Fruit fly (Drosophila melanogaster) Kc167 (cell line): Measurements from ENCODE around the gene lectin-24Db.

Source experiments
- Myc ChIP-seq: fragments of >200 bp; optimal IDR thresholded peaks from 2 replicates; lab custom pipeline; 2017; ENCODE audit warnings: missing external identifiers
- Sin3A ChIP-seq: fragments of >200 bp; optimal IDR thresholded peaks from 2 replicates; lab custom pipeline; 2018; ENCODE audit warnings: missing external identifiers
- h ChIP-seq: fragments of >200 bp; optimal IDR thresholded peaks from 3 replicates; lab custom pipeline; 2018; ENCODE audit warnings: missing external identifiers
- insv ChIP-seq: fragments of >200 bp; optimal IDR thresholded peaks from 3 replicates; lab custom pipeline; 2018; ENCODE audit warnings: missing external identifiers
- psq ChIP-seq: fragments of >200 bp; optimal IDR thresholded peaks from 2 replicates; lab custom pipeline; 2017; ENCODE audit warnings: missing external identifiers
- ttk ChIP-seq: sonication (Bioruptor generic); optimal IDR thresholded peaks from 2 replicates; lab custom pipeline; 2017; ENCODE audit warnings: missing external identifiers

The lectin-24Db gene

DNA sequence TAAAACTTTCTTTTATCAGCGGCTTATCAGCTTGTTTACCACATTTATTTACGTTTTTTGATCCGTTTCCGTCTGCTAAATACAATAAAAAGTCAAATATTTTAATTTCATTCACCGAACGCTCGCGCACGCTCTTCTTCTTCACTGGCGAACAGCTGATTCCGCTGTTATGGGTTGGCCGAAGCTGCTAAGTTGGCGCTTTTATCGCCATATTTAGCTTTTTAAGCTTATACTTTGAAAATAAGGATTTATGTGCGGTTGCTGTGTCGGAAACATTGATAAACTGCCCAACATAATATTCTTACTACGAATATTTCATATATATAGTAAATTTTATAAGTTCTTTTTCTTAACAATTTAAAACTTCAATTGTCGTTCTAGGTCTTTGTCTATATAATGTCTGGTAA lies 10.0 kb downstream of the lectin-24Db start, which contains the start of gene Naprt:
Gene Naprt (minus strand): TSS at position 159 of the 407 bp plus-strand sequence.
- no peak for TF ChIP-seq ttk (lab: Kevin White, UChicago)
- TF ChIP-seq insv (lab: Kevin White, UChicago) = no peak
- no peak for TF ChIP-seq h
- no peak for TF ChIP-seq Myc (lab: Kevin White, UChicago)
- no peak for TF ChIP-seq psq (lab: Kevin White, UChicago)
- no peak for TF ChIP-seq Sin3A (lab: Kevin White, UChicago)

dm6 chr2L:4211335-4211753 lies 23.4 kb downstream of the lectin-24Db start:
- no peak for TF ChIP-seq h
- TF ChIP-seq psq (lab: Kevin White, UChicago) = no peak
- no peak for TF ChIP-seq Sin3A (lab: Kevin White, UChicago)
- TF ChIP-seq Myc (lab: Kevin White, UChicago) = no peak
- no peak for TF ChIP-seq insv (lab: Kevin White, UChicago)
- TF ChIP-seq ttk (lab: Kevin White, UChicago) = no peak

dm6 chr2L:4218820-4219219 lies 30.9 kb downstream of the lectin-24Db start:
- TF ChIP-seq Sin3A (lab: Kevin White, UChicago) = no peak
- TF ChIP-seq h = no peak
- TF ChIP-seq ttk (lab: Kevin White, UChicago) = no peak
- no peak for TF ChIP-seq insv (lab: Kevin White, UChicago)
- no peak for TF ChIP-seq Myc (lab: Kevin White, UChicago)
- no peak for TF ChIP-seq psq (lab: Kevin White, UChicago)

DNA sequence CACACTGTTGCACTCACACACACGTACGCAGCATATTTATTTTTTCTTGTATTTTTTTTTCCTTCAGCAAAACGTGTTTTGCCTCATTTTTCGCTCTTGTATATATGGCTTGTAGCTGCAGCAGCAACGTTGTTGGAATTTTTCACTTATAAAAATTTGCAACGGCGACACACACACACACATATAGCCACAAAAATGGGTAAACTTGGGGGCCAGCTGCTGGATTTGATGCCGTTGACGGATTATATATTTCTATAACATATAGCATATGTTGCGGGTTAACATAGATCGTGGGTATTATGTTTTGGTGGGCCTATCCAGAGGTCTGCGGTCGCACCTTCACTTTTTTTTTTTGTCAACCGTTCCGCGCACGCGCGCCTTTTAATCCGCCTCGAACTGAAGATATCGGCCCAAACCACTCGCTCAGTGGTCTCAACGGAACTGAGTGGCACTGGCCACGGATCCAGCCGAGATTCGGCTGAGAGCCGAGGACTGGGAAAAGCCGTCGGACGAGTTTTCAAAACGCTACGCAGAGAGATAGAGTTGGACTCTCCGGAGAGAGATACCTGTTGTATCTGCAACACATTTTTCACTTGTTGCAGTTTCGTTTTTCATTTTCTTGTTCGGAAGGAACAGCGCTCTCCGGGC lies 33.6 kb downstream of the lectin-24Db start, which contains the start of gene ft:
Gene ft (minus strand): TSS at position 443 of the 648 bp plus-strand sequence.
- no peak for TF ChIP-seq Myc (lab: Kevin White, UChicago)
- no peak for TF ChIP-seq insv (lab: Kevin White, UChicago)
- no peak for TF ChIP-seq Sin3A (lab: Kevin White, UChicago)
- no peak for TF ChIP-seq h
- no peak for TF ChIP-seq psq (lab: Kevin White, UChicago)
- TF ChIP-seq ttk (lab: Kevin White, UChicago) = no peak

DNA sequence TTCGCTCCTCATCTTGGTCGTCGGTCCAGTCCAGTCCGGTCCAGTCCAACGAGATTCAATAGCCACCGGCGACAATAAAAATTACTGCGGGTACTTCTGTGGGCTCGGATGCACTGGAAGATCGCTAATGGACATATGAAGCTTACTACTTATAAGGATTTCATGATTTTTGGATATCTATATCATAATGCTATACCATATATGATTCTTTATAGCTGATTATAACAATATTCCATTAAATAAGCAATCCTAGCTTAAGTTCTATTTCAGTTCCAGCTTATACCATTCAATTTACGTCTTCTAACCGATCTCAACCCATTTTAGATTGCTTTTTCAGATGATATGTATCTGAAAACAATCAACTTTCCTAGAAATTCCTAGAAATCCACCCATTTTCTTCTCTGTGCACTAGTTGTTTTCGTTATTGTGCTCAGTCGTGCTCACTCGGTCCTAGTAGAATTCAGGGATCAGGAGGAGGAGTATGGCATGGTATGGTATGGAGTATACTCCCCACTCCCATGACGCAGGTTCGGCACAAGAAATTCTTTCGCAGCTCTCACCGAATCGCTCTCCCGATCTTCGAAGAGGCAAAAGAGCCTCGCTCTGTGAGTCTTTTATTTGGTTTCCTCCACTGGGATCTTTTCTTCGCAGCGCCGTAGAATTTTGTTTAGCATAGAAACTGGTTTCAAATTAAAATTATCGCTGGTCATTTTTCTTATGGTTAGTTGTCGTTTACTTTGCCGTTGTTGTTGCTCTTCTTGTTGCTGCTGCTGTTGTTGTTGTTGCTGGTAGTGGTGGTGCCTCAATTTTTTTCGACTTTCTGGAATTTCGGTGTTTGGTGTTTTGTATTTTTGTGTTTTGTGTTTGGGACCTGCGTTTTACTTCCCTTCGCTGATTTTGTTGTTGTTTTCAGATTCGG lies 34.3 kb downstream of the lectin-24Db start:
- TF ChIP-seq psq (lab: Kevin White, UChicago) = no peak
- no peak for TF ChIP-seq ttk (lab: Kevin White, UChicago)
- TF ChIP-seq h = no peak
- TF ChIP-seq Sin3A (lab: Kevin White, UChicago) = no peak
- TF ChIP-seq insv (lab: Kevin White, UChicago) = no peak
- TF ChIP-seq Myc (lab: Kevin White, UChicago) = no peak

dm6 chr2L:4222921-4223279 lies 35.0 kb downstream of the lectin-24Db start:
- no peak for TF ChIP-seq Myc (lab: Kevin White, UChicago)
- TF ChIP-seq Sin3A (lab: Kevin White, UChicago) = no peak
- TF ChIP-seq h = no peak
- no peak for TF ChIP-seq psq (lab: Kevin White, UChicago)

- TF ChIP-seq psq (lab: Kevin White, UChicago) (no peak), Sin3A (lab: Kevin White, UChicago) (no peak), h (no peak)
Measured at dm6 chr2L:4224158-4224799, 36.4 kb downstream of the lectin-24Db start.

- TF ChIP-seq Myc (lab: Kevin White, UChicago) (no peak), ttk (lab: Kevin White, UChicago) (no peak), psq (lab: Kevin White, UChicago) (no peak), h (no peak), Sin3A (lab: Kevin White, UChicago) (no peak)
Measured at dm6 chr2L:4226792-4227191, 38.9 kb downstream of the lectin-24Db start, which contains the start of gene CG3702. TSS of gene CG3702 (minus strand) at chr2L:4227097.

DNA sequence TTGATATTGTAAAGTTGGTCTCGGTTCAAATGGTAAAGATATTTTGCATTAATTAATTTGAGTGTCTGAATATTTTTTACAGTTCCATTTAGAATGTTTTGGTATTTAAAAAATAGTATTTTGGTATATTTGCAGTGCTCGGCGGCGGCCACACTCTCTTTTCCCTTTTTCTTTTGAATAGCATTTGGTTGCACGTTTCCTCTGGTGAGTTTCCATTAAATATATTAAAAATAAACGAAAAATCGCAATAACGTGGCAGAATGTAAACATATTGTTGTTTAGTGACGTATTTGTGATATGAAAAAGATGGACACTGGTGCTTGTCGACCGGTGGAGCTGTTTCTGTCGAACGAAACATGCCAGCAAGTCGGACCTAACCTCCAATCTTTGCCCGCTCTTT lies 39.6 kb downstream of the lectin-24Db start, which contains the start of gene RpL40:
Gene RpL40 (plus strand): TSS at position 154 of the 400 bp plus-strand sequence.
- TF ChIP-seq Sin3A (lab: Kevin White, UChicago) (no peak), psq (lab: Kevin White, UChicago) (no peak), ttk (lab: Kevin White, UChicago) (no peak), h (no peak), Myc (lab: Kevin White, UChicago) (no peak), insv (lab: Kevin White, UChicago) (no peak)

DNA sequence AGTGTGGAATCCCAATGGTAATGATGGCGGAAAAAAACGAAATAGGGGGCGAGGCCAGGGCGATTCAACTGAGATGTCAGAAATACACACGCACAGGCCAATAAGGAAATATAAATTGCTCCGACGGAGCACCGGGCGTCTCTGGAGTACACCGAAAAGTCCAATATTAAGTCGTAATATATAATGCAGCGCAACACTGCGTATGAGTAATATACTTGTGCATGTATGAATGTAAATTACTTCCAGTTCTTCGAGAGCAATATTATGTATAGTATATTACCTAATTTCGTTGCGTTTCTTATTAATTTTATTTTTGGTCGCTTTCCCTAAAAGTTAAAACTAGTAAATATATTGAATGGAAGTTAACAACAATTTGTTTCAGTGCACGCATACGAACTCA lies 42.6 kb downstream of the lectin-24Db start:
- TF ChIP-seq ttk (lab: Kevin White, UChicago) (no peak), h (no peak), insv (lab: Kevin White, UChicago) (no peak), Myc (lab: Kevin White, UChicago) (no peak), psq (lab: Kevin White, UChicago) (no peak), Sin3A (lab: Kevin White, UChicago) (no peak)
